Fruit fly (Drosophila melanogaster) whole organism, embryonic: Measurements from ENCODE around the gene dpr9.

ENCODE experiments used
- Abd-B ChIP-seq: fragments of 200-800 bp; sonication (Bioruptor generic); optimal IDR thresholded peaks from 2 replicates; lab custom pipeline; 2018; ENCODE audit warnings: missing biosample characterization, mild to moderate bottlenecking, missing genetic modification characterization, moderate library complexity
- Bgb ChIP-seq: fragments of 200-800 bp; sonication (Bioruptor generic); IDR thresholded peaks from 2 replicates; pipeline ENCODE4 v1.3.6; 2022; ENCODE audit warnings: missing biosample characterization, missing genetic modification characterization; ENCODE audit not compliant: partially characterized antibody
- CG10209 ChIP-seq: fragments of 200-800 bp; sonication (Bioruptor generic); optimal IDR thresholded peaks from 3 replicates; lab custom pipeline; 2017; ENCODE audit warnings: missing biosample characterization, mild to moderate bottlenecking, missing genetic modification characterization, missing genetic modification reagents
- CG10366 ChIP-seq: fragments of 200-800 bp; sonication (Bioruptor generic); IDR thresholded peaks from 2 replicates; pipeline ENCODE4 v1.3.6; 2022; ENCODE audit warnings: missing biosample characterization, missing genetic modification characterization
- CG12769 ChIP-seq: fragments of 200-800 bp; sonication (Bioruptor generic); optimal IDR thresholded peaks from 2 replicates; lab custom pipeline; 2019; ENCODE audit warnings: missing biosample characterization, mild to moderate bottlenecking, missing genetic modification characterization, moderate library complexity
- CG12942 ChIP-seq: fragments of 200-800 bp; sonication (Bioruptor generic); optimal IDR thresholded peaks from 3 replicates; lab custom pipeline; 2016; ENCODE audit warnings: missing biosample characterization, missing genetic modification characterization
- CG14667 ChIP-seq: fragments of 200-800 bp; sonication (Bioruptor generic); IDR thresholded peaks from 2 replicates; pipeline ENCODE4 v1.3.6; 2022; ENCODE audit warnings: missing biosample characterization, missing genetic modification characterization
- CG15011 ChIP-seq: fragments of 200-800 bp; sonication (Bioruptor generic); optimal IDR thresholded peaks from 3 replicates; lab custom pipeline; 2018; ENCODE audit warnings: missing biosample characterization, mild to moderate bottlenecking, missing genetic modification characterization
- CG16815 ChIP-seq: fragments of 200-800 bp; sonication (Bioruptor generic); optimal IDR thresholded peaks from 3 replicates; lab custom pipeline; 2017; ENCODE audit warnings: missing biosample characterization, mild to moderate bottlenecking, missing genetic modification characterization
- CG17829 ChIP-seq: fragments of 200-800 bp; optimal IDR thresholded peaks from 2 replicates; lab custom pipeline; 2019; ENCODE audit warnings: missing biosample characterization, mild to moderate bottlenecking, missing genetic modification characterization, moderate library complexity
- CG1792 ChIP-seq: fragments of 200-800 bp; sonication (Bioruptor generic); optimal IDR thresholded peaks from 2 replicates; lab custom pipeline; 2016; ENCODE audit warnings: missing biosample characterization, missing genetic modification characterization
- CG1832 ChIP-seq: fragments of 200-800 bp; sonication (Bioruptor generic); optimal IDR thresholded peaks from 2 replicates; lab custom pipeline; 2017; ENCODE audit warnings: missing biosample characterization, mild to moderate bottlenecking, missing genetic modification characterization, inconsistent platforms
- CG18599 ChIP-seq: fragments of 200-800 bp; sonication (Bioruptor generic); optimal IDR thresholded peaks from 3 replicates; lab custom pipeline; 2017; ENCODE audit warnings: missing biosample characterization, missing genetic modification characterization, mild to moderate bottlenecking, moderate library complexity, missing genetic modification reagents
- CG18764 ChIP-seq: fragments of 200-800 bp; sonication (Bioruptor generic); optimal IDR thresholded peaks from 3 replicates; lab custom pipeline; 2016; ENCODE audit warnings: missing biosample characterization, missing genetic modification characterization
- CG34376 ChIP-seq: fragments of 200-800 bp; sonication (Bioruptor generic); optimal IDR thresholded peaks from 2 replicates; lab custom pipeline; 2018; ENCODE audit warnings: missing biosample characterization, mild to moderate bottlenecking, missing genetic modification characterization
- CG4820 ChIP-seq: fragments of 200-800 bp; sonication (Bioruptor generic); optimal IDR thresholded peaks from 3 replicates; lab custom pipeline; 2016; ENCODE audit warnings: missing biosample characterization, missing genetic modification characterization
- CG5953 ChIP-seq: fragments of 200-800 bp; sonication (Bioruptor generic); IDR thresholded peaks from 2 replicates; pipeline ENCODE4 v1.3.6; 2022; ENCODE audit warnings: missing biosample characterization, missing genetic modification characterization
- CG6683 ChIP-seq: fragments of 200-800 bp; sonication (Bioruptor generic); optimal IDR thresholded peaks from 2 replicates; lab custom pipeline; 2017; ENCODE audit warnings: missing biosample characterization, mild to moderate bottlenecking, missing genetic modification characterization, missing genetic modification reagents
- CG8478 ChIP-seq: fragments of >200 bp; optimal IDR thresholded peaks from 2 replicates; lab custom pipeline; 2018
- CG8924 ChIP-seq: fragments of 200-800 bp; optimal IDR thresholded peaks from 3 replicates; lab custom pipeline; 2019; ENCODE audit warnings: missing biosample characterization, mild to moderate bottlenecking, missing genetic modification characterization, moderate library complexity
- CTCF ChIP-seq: fragments of 200-800 bp; sonication (Bioruptor generic); optimal IDR thresholded peaks from 2 replicates; lab custom pipeline; 2017; ENCODE audit warnings: missing biosample characterization, mild to moderate bottlenecking, missing genetic modification characterization, moderate library complexity
- Drgx ChIP-seq: fragments of 200-800 bp; sonication (Bioruptor generic); IDR thresholded peaks from 2 replicates; pipeline ENCODE4 v1.3.6; 2022; ENCODE audit warnings: missing biosample characterization, missing genetic modification characterization
- GATAe ChIP-seq: fragments of 200-800 bp; sonication (Bioruptor generic); conservative IDR thresholded peaks from 2 replicates; pipeline ENCODE4 v1.3.6; 2022; ENCODE audit warnings: missing biosample characterization, missing genetic modification characterization
- Kr ChIP-seq: fragments of 200-800 bp; sonication (Bioruptor generic); optimal IDR thresholded peaks from 2 replicates; lab custom pipeline; 2017; ENCODE audit warnings: missing biosample characterization, mild to moderate bottlenecking, missing genetic modification characterization
- Lhr ChIP-seq: fragments of 200-800 bp; sonication (Bioruptor generic); optimal IDR thresholded peaks from 3 replicates; lab custom pipeline; 2017; ENCODE audit warnings: mild to moderate bottlenecking, missing biosample characterization, missing genetic modification reagents, missing genetic modification characterization
- MBD-R2 ChIP-seq: fragments of 200-800 bp; sonication (Bioruptor generic); IDR thresholded peaks from 2 replicates; pipeline ENCODE4 v1.3.6; 2022; ENCODE audit warnings: missing biosample characterization, missing genetic modification characterization
- Mrtf ChIP-seq: fragments of 200-800 bp; sonication (Bioruptor generic); IDR thresholded peaks from 3 replicates; pipeline ENCODE4 v1.3.6; 2022; ENCODE audit warnings: missing biosample characterization, missing genetic modification characterization
- Ssrp ChIP-seq: fragments of 200-800 bp; sonication (Bioruptor generic); optimal IDR thresholded peaks from 2 replicates; lab custom pipeline; 2018; ENCODE audit warnings: missing biosample characterization, mild to moderate bottlenecking, missing genetic modification characterization, moderate library complexity
- Stat92E ChIP-seq, 3 experiments: fragments of >200 bp in 2 of 3; fragments of 200-800 bp in 1 of 3; sonication (Bioruptor generic) in 1 of 3; optimal IDR thresholded peaks; 2 replicates each; lab custom pipeline; 2017 to 2019; ENCODE audit warnings: missing biosample characterization in 3 of 3, missing genetic modification characterization in 3 of 3, mild to moderate bottlenecking in 1 of 3, moderate library complexity in 1 of 3
- Xrp1 ChIP-seq: fragments of 200-800 bp; sonication (Bioruptor generic); IDR thresholded peaks from 2 replicates; pipeline ENCODE4 v1.3.6; 2022; ENCODE audit warnings: missing biosample characterization, missing genetic modification characterization
- ap ChIP-seq: fragments of 200-800 bp; sonication (Bioruptor generic); IDR thresholded peaks from 2 replicates; pipeline ENCODE4 v1.3.6; 2022; ENCODE audit warnings: missing biosample characterization, missing genetic modification characterization
- ato ChIP-seq: fragments of 200-800 bp; sonication (Bioruptor generic); IDR thresholded peaks from 2 replicates; pipeline ENCODE4 v1.3.6; 2022; ENCODE audit warnings: missing biosample characterization, missing genetic modification characterization; ENCODE audit not compliant: partially characterized antibody
- chm ChIP-seq: fragments of 200-800 bp; sonication (Bioruptor generic); IDR thresholded peaks from 2 replicates; pipeline ENCODE4 v1.3.6; 2022; ENCODE audit warnings: missing biosample characterization, missing genetic modification characterization
- ci ChIP-seq: fragments of 200-800 bp; sonication (Bioruptor generic); IDR thresholded peaks from 3 replicates; pipeline ENCODE4 v1.3.6; 2022; ENCODE audit warnings: missing biosample characterization, missing genetic modification characterization
- fd96Cb ChIP-seq: fragments of 200-800 bp; sonication (Bioruptor generic); optimal IDR thresholded peaks from 2 replicates; lab custom pipeline; 2018; ENCODE audit warnings: missing biosample characterization, mild to moderate bottlenecking, missing genetic modification characterization, moderate library complexity
- fru ChIP-seq: fragments of >200 bp; optimal IDR thresholded peaks from 2 replicates; lab custom pipeline; 2017
- gcm2 ChIP-seq: fragments of 200-800 bp; sonication (Bioruptor generic); optimal IDR thresholded peaks from 2 replicates; lab custom pipeline; 2016; ENCODE audit warnings: missing biosample characterization, missing genetic modification characterization
- gem ChIP-seq: fragments of 200-800 bp; sonication (Bioruptor generic); optimal IDR thresholded peaks from 2 replicates; lab custom pipeline; 2019; ENCODE audit warnings: missing biosample characterization, mild to moderate bottlenecking, missing genetic modification characterization, moderate library complexity
- grn ChIP-seq: fragments of 200-800 bp; sonication (Bioruptor generic); optimal IDR thresholded peaks from 3 replicates; lab custom pipeline; 2017; ENCODE audit warnings: missing biosample characterization, missing genetic modification characterization
- gt ChIP-seq: fragments of 200-800 bp; sonication (Bioruptor generic); IDR thresholded peaks from 2 replicates; pipeline ENCODE4 v1.3.6; 2022; ENCODE audit warnings: missing biosample characterization, missing genetic modification characterization
- her ChIP-seq: fragments of 200-800 bp; sonication (Bioruptor generic); optimal IDR thresholded peaks from 2 replicates; lab custom pipeline; 2016; ENCODE audit warnings: missing biosample characterization, missing genetic modification characterization
- inv ChIP-seq: fragments of 200-800 bp; sonication (Bioruptor generic); IDR thresholded peaks from 2 replicates; pipeline ENCODE4 v1.3.6; 2022; ENCODE audit warnings: missing biosample characterization, missing genetic modification characterization; ENCODE audit not compliant: partially characterized antibody
- jing ChIP-seq: fragments of 200-800 bp; sonication (Bioruptor generic); optimal IDR thresholded peaks from 2 replicates; lab custom pipeline; 2018; ENCODE audit warnings: missing biosample characterization, mild to moderate bottlenecking, missing genetic modification characterization
- ken ChIP-seq: fragments of 200-800 bp; sonication (Bioruptor generic); IDR thresholded peaks from 3 replicates; pipeline ENCODE4 v1.3.6; 2022; ENCODE audit warnings: missing biosample characterization, missing genetic modification characterization
- org-1 ChIP-seq: fragments of 200-800 bp; sonication (Bioruptor generic); optimal IDR thresholded peaks from 2 replicates; lab custom pipeline; 2017; ENCODE audit warnings: missing biosample characterization, missing genetic modification characterization
- pfk ChIP-seq: fragments of 200-800 bp; sonication (Bioruptor generic); optimal IDR thresholded peaks from 2 replicates; lab custom pipeline; 2018; ENCODE audit warnings: missing biosample characterization, mild to moderate bottlenecking, missing genetic modification characterization, moderate library complexity
- phol ChIP-seq: fragments of 200-800 bp; sonication (Bioruptor generic); optimal IDR thresholded peaks from 3 replicates; lab custom pipeline; 2018; ENCODE audit warnings: missing biosample characterization, mild to moderate bottlenecking, missing genetic modification characterization, moderate library complexity
- sens ChIP-seq: fragments of 200-800 bp; sonication (Bioruptor generic); peaks from one replicate; lab custom pipeline; 2016; ENCODE audit warnings: missing biosample characterization, missing genetic modification characterization
- stc ChIP-seq: fragments of 200-800 bp; sonication (Bioruptor generic); IDR thresholded peaks from 2 replicates; pipeline ENCODE4 v1.3.6; 2022; ENCODE audit warnings: missing biosample characterization, missing genetic modification characterization
- trem ChIP-seq: fragments of 200-800 bp; optimal IDR thresholded peaks from 3 replicates; lab custom pipeline; 2019; ENCODE audit warnings: missing biosample characterization, mild to moderate bottlenecking, missing genetic modification characterization, moderate library complexity
- twi ChIP-seq: fragments of 200-800 bp; optimal IDR thresholded peaks from 2 replicates; lab custom pipeline; 2019; ENCODE audit warnings: missing biosample characterization, mild to moderate bottlenecking, missing genetic modification characterization, moderate library complexity
- zfh2 ChIP-seq: fragments of 200-800 bp; sonication (Bioruptor generic); optimal IDR thresholded peaks from 2 replicates; lab custom pipeline; 2016; ENCODE audit warnings: missing biosample characterization, missing genetic modification characterization

Gene dpr9

dm6 chr3R:15089250-15089921 lies 12.4 kb upstream of the dpr9 start (continued):
- no peak for TF ChIP-seq CTCF (GFP tag; lab: Kevin White, UChicago)
- TF ChIP-seq CG8478, result no peak
- no peak for TF ChIP-seq CG10366 (GFP tag; lab: Robert Waterston, UW)
- TF ChIP-seq ap (GFP tag; lab: Robert Waterston, UW), result no peak
- TF ChIP-seq Mrtf (GFP tag; lab: Robert Waterston, UW), result no peak
- no peak for TF ChIP-seq jing
- TF ChIP-seq sens (GFP tag; lab: Kevin White, UChicago), result peak; percentile 94
- no peak for TF ChIP-seq Lhr (GFP tag; lab: Kevin White, UChicago)
- no peak for TF ChIP-seq trem (tag; lab: Kevin White, UChicago)
- no peak for TF ChIP-seq her (GFP tag; lab: Kevin White, UChicago)
- no peak for TF ChIP-seq Stat92E (GFP tag; optimal IDR thresholded peaks at IDR 0.05; lab: Kevin White, UChicago)
- TF ChIP-seq CG18599, result peak; percentile 51
- peak; percentile 51 for TF ChIP-seq Kr (GFP tag; lab: Kevin White, UChicago)
- no peak for TF ChIP-seq fd96Cb (tag; lab: Kevin White, UChicago)
- peak; percentile 38; the same call in 1 of the 3 replicates for TF ChIP-seq ci
- TF ChIP-seq CG14667 (GFP tag; lab: Robert Waterston, UW), result no peak
- peak; percentile 41 for TF ChIP-seq CG8924 (tag; lab: Kevin White, UChicago)
- TF ChIP-seq CG5953 (GFP tag; lab: Robert Waterston, UW), result no peak
- TF ChIP-seq gcm2 (GFP tag; lab: Kevin White, UChicago), result peak; percentile 29
- no peak for TF ChIP-seq org-1 (GFP tag; lab: Kevin White, UChicago)
- no peak for TF ChIP-seq CG12942
- peak; percentile 33 for TF ChIP-seq gem (tag; lab: Kevin White, UChicago)
- no peak for TF ChIP-seq ato
- TF ChIP-seq CG1832 (GFP tag; lab: Kevin White, UChicago), result no peak
- no peak for TF ChIP-seq gt
- no peak for TF ChIP-seq Drgx (GFP tag; lab: Robert Waterston, UW)
- no peak for TF ChIP-seq inv (GFP tag; lab: Robert Waterston, UW)
- TF ChIP-seq CG16815 (GFP tag; lab: Kevin White, UChicago), result no peak
- TF ChIP-seq Xrp1 (GFP tag; lab: Robert Waterston, UW), result peak; percentile 13; the same call in 1 of the 2 replicates
- TF ChIP-seq CG4820 (GFP tag; lab: Kevin White, UChicago), result no peak
- peak; percentile 17 for TF ChIP-seq CG18764
- no peak for TF ChIP-seq twi (tag; lab: Kevin White, UChicago)
- TF ChIP-seq ken (GFP tag; lab: Robert Waterston, UW), result no peak
- no peak for TF ChIP-seq GATAe
- peak; percentile 59 for TF ChIP-seq CG34376 (GFP tag; lab: Kevin White, UChicago)
- TF ChIP-seq phol (tag; lab: Kevin White, UChicago), result no peak
- no peak for TF ChIP-seq Bgb (GFP tag; lab: Robert Waterston, UW)
- peak; percentile 24 for TF ChIP-seq CG12769 (tag; lab: Kevin White, UChicago)
- TF ChIP-seq MBD-R2 (GFP tag; lab: Robert Waterston, UW), result no peak
- peak; percentile 41 for TF ChIP-seq CG6683 (GFP tag; lab: Kevin White, UChicago)
- TF ChIP-seq zfh2 (GFP tag; lab: Kevin White, UChicago), result peak; percentile 6
- peak; percentile 65 for TF ChIP-seq CG10209 (GFP tag; lab: Kevin White, UChicago)
- TF ChIP-seq CG1792 (GFP tag; lab: Kevin White, UChicago), result no peak
- peak; percentile 42 for TF ChIP-seq CG15011 (GFP tag; lab: Kevin White, UChicago)
- no peak for TF ChIP-seq fru
- TF ChIP-seq CG17829 (tag; lab: Kevin White, UChicago), result no peak
- TF ChIP-seq Abd-B, result no peak
- TF ChIP-seq grn (GFP tag; lab: Kevin White, UChicago), result peak; percentile 26
- TF ChIP-seq pfk (GFP tag; lab: Kevin White, UChicago), result peak; percentile 38
- TF ChIP-seq Ssrp (tag; lab: Kevin White, UChicago), result peak; percentile 6
- TF ChIP-seq stc (GFP tag; lab: Robert Waterston, UW), result no peak
- peak; percentile 60; the same call in 1 of the 2 replicates for TF ChIP-seq chm (GFP tag; lab: Robert Waterston, UW)
